Fruit fly (Drosophila melanogaster): ENCODE data around the gene sc.

The sc gene

DNA sequence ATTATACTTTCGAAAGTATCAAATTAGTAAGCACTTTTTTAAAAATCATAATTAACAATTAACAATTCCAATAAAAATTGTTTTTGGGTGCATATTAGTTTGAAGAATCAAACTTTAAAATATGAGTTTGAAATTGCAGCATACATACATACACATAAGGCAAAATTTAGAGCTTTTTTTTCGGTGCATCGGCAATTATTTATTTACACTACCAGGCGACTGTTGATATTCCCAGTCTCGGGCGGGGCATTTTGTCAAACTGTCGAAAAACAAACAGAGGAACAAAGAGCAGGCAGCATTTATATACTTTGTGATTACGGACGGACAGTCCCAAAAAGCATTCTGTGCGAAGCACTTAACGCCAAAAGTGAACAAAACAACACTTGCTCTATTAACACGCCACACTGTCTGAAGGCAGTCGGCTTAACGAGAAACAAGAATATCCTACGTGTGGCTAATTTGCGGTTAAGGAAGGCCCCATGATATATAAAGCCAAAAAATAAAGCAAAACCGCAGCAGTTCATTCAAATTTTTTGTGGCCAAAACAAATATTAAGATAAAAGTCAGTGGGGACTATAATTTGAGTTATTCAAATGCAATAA, 33.7 kb upstream of the sc start (continued):
- TF ChIP-seq CG17829 (tag; optimal IDR thresholded peaks at IDR 0.05): no peak
- no peak for TF ChIP-seq run (tag; optimal IDR thresholded peaks at IDR 0.05)
- TF ChIP-seq CG17186 (GFP tag; optimal IDR thresholded peaks at IDR 0.05): no peak
- no peak for TF ChIP-seq CG4404 (GFP tag; IDR thresholded peaks at IDR 0.05)
- TF ChIP-seq Dbx (GFP tag; IDR thresholded peaks at IDR 0.05): no peak
- TF ChIP-seq phol (tag; optimal IDR thresholded peaks at IDR 0.05): peak; percentile 14
- no peak for TF ChIP-seq kah (GFP tag; optimal IDR thresholded peaks at IDR 0.05)
- TF ChIP-seq ken (GFP tag; IDR thresholded peaks at IDR 0.05): no peak
- no peak for TF ChIP-seq odd (GFP tag; optimal IDR thresholded peaks at IDR 0.05)
- no peak for TF ChIP-seq grau (tag; optimal IDR thresholded peaks at IDR 0.05)
- TF ChIP-seq BEAF-32 (GFP tag; optimal IDR thresholded peaks at IDR 0.05): no peak
- no peak for TF ChIP-seq al (GFP tag; IDR thresholded peaks at IDR 0.05)
- TF ChIP-seq CrebB (tag; optimal IDR thresholded peaks at IDR 0.05): no peak
- TF ChIP-seq CG10979 (tag; optimal IDR thresholded peaks at IDR 0.05): peak; percentile 4
- TF ChIP-seq PHDP (tag; optimal IDR thresholded peaks at IDR 0.05): peak; percentile 20
- TF ChIP-seq CG14710 (tag; optimal IDR thresholded peaks at IDR 0.05): peak; percentile 11
- no peak for TF ChIP-seq CG14014 (GFP tag; IDR thresholded peaks at IDR 0.05)
- no peak for TF ChIP-seq hbn (GFP tag; IDR thresholded peaks at IDR 0.05; ENCODE audit: partially characterized antibody)
- TF ChIP-seq Adf1 (GFP tag; IDR thresholded peaks at IDR 0.05): no peak
- no peak for TF ChIP-seq Opbp (GFP tag; IDR thresholded peaks at IDR 0.05; ENCODE audit: partially characterized antibody)
- TF ChIP-seq CG32767 (GFP tag; IDR thresholded peaks at IDR 0.05): no peak
- TF ChIP-seq wor (GFP tag; IDR thresholded peaks at IDR 0.05): no peak
- no peak for TF ChIP-seq lilli (GFP tag; optimal IDR thresholded peaks at IDR 0.05)
- no peak for TF ChIP-seq dan (GFP tag; IDR thresholded peaks at IDR 0.05)
- peak; percentile 7 for TF ChIP-seq CG15601 (tag; optimal IDR thresholded peaks at IDR 0.05)
- peak; percentile 13 for TF ChIP-seq CG13296 (GFP tag; optimal IDR thresholded peaks at IDR 0.05)
- TF ChIP-seq Sox100B (GFP tag; optimal IDR thresholded peaks at IDR 0.05): peak; percentile 22
- TF ChIP-seq tio (GFP tag; optimal IDR thresholded peaks at IDR 0.05): no peak
- no peak for TF ChIP-seq Ravus (GFP tag; IDR thresholded peaks at IDR 0.05)
- no peak for TF ChIP-seq Mes4 (GFP tag; optimal IDR thresholded peaks at IDR 0.05)
- TF ChIP-seq MBD-R2 (GFP tag; IDR thresholded peaks at IDR 0.05): no peak
- no peak for TF ChIP-seq CG3065 (GFP tag; optimal IDR thresholded peaks at IDR 0.05)
- TF ChIP-seq Elba2 (GFP tag; optimal IDR thresholded peaks at IDR 0.05): no peak
- no peak for TF ChIP-seq Fer1 (GFP tag; optimal IDR thresholded peaks at IDR 0.05)
- TF ChIP-seq CG1603 (tag; optimal IDR thresholded peaks at IDR 0.05): peak; percentile 44
- TF ChIP-seq Mrtf (GFP tag; IDR thresholded peaks at IDR 0.05): no peak
- TF ChIP-seq CG12071 (GFP tag; optimal IDR thresholded peaks at IDR 0.05): no peak
- TF ChIP-seq oc (tag; optimal IDR thresholded peaks at IDR 0.05): no peak
- TF ChIP-seq HLH3B (GFP tag; IDR thresholded peaks at IDR 0.05): no peak
- peak; percentile 12 for TF ChIP-seq CG1529 (GFP tag; optimal IDR thresholded peaks at IDR 0.05)
- TF ChIP-seq ase (GFP tag; IDR thresholded peaks at IDR 0.05): peak; percentile 32; the same call in 1 of the 3 replicates
- no peak for TF ChIP-seq sisA (GFP tag; IDR thresholded peaks at IDR 0.05)
- TF ChIP-seq CG31224 (GFP tag; IDR thresholded peaks at IDR 0.05): no peak; the same call in 1 of the 2 replicates
- no peak for TF ChIP-seq chinmo (GFP tag; IDR thresholded peaks at IDR 0.05; ENCODE audit: partially characterized antibody)
- TF ChIP-seq ERR (GFP tag; optimal IDR thresholded peaks at IDR 0.05): no peak
- peak; percentile 42 for TF ChIP-seq Sox102F (GFP tag; optimal IDR thresholded peaks at IDR 0.05)
- TF ChIP-seq yki (optimal IDR thresholded peaks at IDR 0.05): no peak
- no peak for TF ChIP-seq CG10431 (GFP tag; optimal IDR thresholded peaks at IDR 0.05)
- TF ChIP-seq CG3995 (GFP tag; optimal IDR thresholded peaks at IDR 0.05): no peak
- TF ChIP-seq CG16815 (GFP tag; optimal IDR thresholded peaks at IDR 0.05): no peak
- TF ChIP-seq Sry-β (GFP tag; optimal IDR thresholded peaks at IDR 0.05): no peak

Data from whole organism, embryonic.